Worm (Caenorhabditis elegans) whole organism, young adult: ENCODE data around the gene srbc-79.

Source experiments
- F52B5.7 ChIP-seq: sonication (generic microtip); optimal IDR thresholded peaks from 2 replicates; lab custom pipeline; 2016; ENCODE audit warnings: mild to moderate bottlenecking, missing genetic modification characterization, missing compliant biosample characterization
- F57C9.4 ChIP-seq: sonication (generic microtip); optimal IDR thresholded peaks from 2 replicates; lab custom pipeline; 2017; ENCODE audit warnings: mild to moderate bottlenecking, missing genetic modification characterization, missing compliant biosample characterization
- egrh-3 ChIP-seq: fragments of 200-800 bp; sonication (Bioruptor generic); IDR thresholded peaks from 2 replicates; pipeline ENCODE4 v1.3.6; 2022; ENCODE audit warnings: missing genetic modification reagents, missing genetic modification characterization, missing compliant biosample characterization
- ets-4 ChIP-seq: fragments of 200-800 bp; sonication (Bioruptor generic); optimal IDR thresholded peaks from 2 replicates; lab custom pipeline; 2018; ENCODE audit warnings: mild to moderate bottlenecking, missing genetic modification characterization, missing compliant biosample characterization
- gei-17 ChIP-seq: fragments of 200-800 bp; sonication (Bioruptor generic); optimal IDR thresholded peaks from 2 replicates; lab custom pipeline; 2018; ENCODE audit warnings: mild to moderate bottlenecking, missing genetic modification characterization, missing compliant biosample characterization
- lin-26 ChIP-seq: fragments of 200-800 bp; sonication (Bioruptor generic); IDR thresholded peaks from 2 replicates; pipeline ENCODE4 v1.3.6; 2022; ENCODE audit warnings: missing genetic modification reagents, missing genetic modification characterization, missing compliant biosample characterization
- lsy-27 ChIP-seq: sonication (generic microtip); optimal IDR thresholded peaks from 2 replicates; lab custom pipeline; 2017; ENCODE audit warnings: missing genetic modification characterization, mild to moderate bottlenecking, missing compliant biosample characterization, antibody characterized with exemption, missing genotype, borderline replicate concordance; ENCODE audit not compliant: insufficient read depth
- mel-28 ChIP-seq: sonication (generic microtip); optimal IDR thresholded peaks from 2 replicates; lab custom pipeline; 2016; ENCODE audit warnings: borderline replicate concordance, mild to moderate bottlenecking, missing genetic modification characterization, missing compliant biosample characterization
- pbrm-1 ChIP-seq: fragments of 200-800 bp; sonication (Bioruptor generic); IDR thresholded peaks from 2 replicates; pipeline ENCODE4 v1.3.6; 2022; ENCODE audit warnings: missing genetic modification reagents, missing genetic modification characterization, missing compliant biosample characterization
- snpc-4 ChIP-seq, 5 experiments: fragments of 150-350 bp in 1 of 5; sonication (generic microtip) in 4 of 5; optimal IDR thresholded peaks; 2 replicates each; lab custom pipeline; 2014 to 2018; ENCODE audit warnings: missing genetic modification characterization in 5 of 5, missing biosample characterization in 3 of 5, antibody characterized with exemption in 2 of 5, mild to moderate bottlenecking in 2 of 5, missing compliant biosample characterization in 2 of 5, missing genotype in 2 of 5, moderate library complexity in 2 of 5, missing genetic modification reagents in 1 of 5
- unc-62 ChIP-seq: fragments of 150-350 bp; optimal IDR thresholded peaks from 2 replicates; lab custom pipeline; 2014; ENCODE audit warnings: missing biosample characterization, missing genetic modification reagents, missing genetic modification characterization

DNA sequence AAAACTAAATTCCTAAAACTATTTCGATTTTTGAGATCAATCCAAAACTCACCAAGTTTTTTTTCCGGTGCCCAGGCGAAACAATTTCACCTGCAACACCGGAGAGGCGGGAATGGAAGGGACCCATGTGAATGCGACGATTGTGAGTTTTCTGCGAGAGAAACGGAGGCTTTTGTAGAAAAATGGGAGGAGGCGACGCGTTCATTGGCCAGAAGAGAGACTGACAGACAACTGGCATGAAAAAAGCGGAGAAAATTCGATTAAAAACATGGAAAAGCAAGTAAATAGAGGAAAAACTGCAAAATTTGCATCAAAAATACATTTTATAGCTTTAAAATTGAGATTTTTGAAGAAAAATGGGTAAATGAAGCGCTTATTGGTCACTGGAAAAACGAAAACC lies 16.5 kb downstream of the srbc-79 start, which contains the start of gene B0250.7:
- TF ChIP-seq F57C9.4 (tag; lab: Kevin White, UChicago) (no peak), gei-17 (GFP tag; lab: Kevin White, UChicago) (no peak), lin-26 (GFP tag; lab: Robert Waterston, UW) (no peak), egrh-3 (GFP tag; lab: Robert Waterston, UW) (no peak), unc-62 (no peak), snpc-4 (GFP tag; optimal IDR thresholded peaks at IDR 0.05; lab: Kevin White, UChicago) (no peak), snpc-4 (tag; optimal IDR thresholded peaks at IDR 0.05; lab: Kevin White, UChicago) (no peak), F52B5.7 (no peak), mel-28 (tag; lab: Kevin White, UChicago) (no peak), ets-4 (no peak), lsy-27 (tag; lab: Kevin White, UChicago) (no peak), pbrm-1 (GFP tag; lab: Robert Waterston, UW) (no peak)
